Worm (Caenorhabditis elegans) whole organism, midembryonic: ENCODE data around the gene C16C4.17.

Experiments used
- T22C8.4 ChIP-seq: fragments of 200-800 bp; sonication (Bioruptor generic); IDR thresholded peaks from 2 replicates; pipeline ENCODE4 v1.3.6; 2022; ENCODE audit warnings: missing genetic modification characterization, missing compliant biosample characterization
- cog-1 ChIP-seq: sonication (generic microtip); optimal IDR thresholded peaks from 2 replicates; lab custom pipeline; 2016; ENCODE audit warnings: missing genetic modification characterization, missing compliant biosample characterization
- flt-1 ChIP-seq: fragments of 200-800 bp; sonication (Bioruptor generic); IDR thresholded peaks from 2 replicates; pipeline ENCODE4 v1.3.6; 2022; ENCODE audit warnings: missing genetic modification characterization, missing compliant biosample characterization
- klf-2 ChIP-seq: fragments of 200-800 bp; sonication (Bioruptor generic); conservative IDR thresholded peaks from 2 replicates; pipeline ENCODE4 v1.3.6; 2022; ENCODE audit warnings: missing genetic modification reagents, missing genetic modification characterization, missing compliant biosample characterization
- med-1 ChIP-seq: sonication (generic microtip); optimal IDR thresholded peaks from 2 replicates; lab custom pipeline; 2017; ENCODE audit warnings: missing genetic modification characterization, mild to moderate bottlenecking, missing compliant biosample characterization, antibody characterized with exemption, missing genetic modification reagents; ENCODE audit not compliant: insufficient read depth
- ztf-23 ChIP-seq: fragments of 200-800 bp; sonication (Bioruptor generic); IDR thresholded peaks from 2 replicates; pipeline ENCODE4 v1.3.6; 2022; ENCODE audit warnings: missing genetic modification reagents, missing genetic modification characterization, missing compliant biosample characterization
- ztf-29 ChIP-seq: fragments of 200-800 bp; sonication (Bioruptor generic); IDR thresholded peaks from 2 replicates; pipeline ENCODE4 v1.3.6; 2022; ENCODE audit warnings: missing genetic modification reagents, missing genetic modification characterization, missing compliant biosample characterization

- TF ChIP-seq klf-2 (GFP tag; lab: Robert Waterston, UW): no peak
- TF ChIP-seq T22C8.4 (GFP tag; lab: Robert Waterston, UW): no peak
- no peak for TF ChIP-seq ztf-29 (GFP tag; lab: Robert Waterston, UW)
- TF ChIP-seq flt-1 (GFP tag; lab: Robert Waterston, UW): no peak
- TF ChIP-seq cog-1 (tag; lab: Kevin White, UChicago): no peak
- no peak for TF ChIP-seq ztf-23
- TF ChIP-seq med-1 (GFP tag; lab: Kevin White, UChicago): no peak
Measured at ce11 chrII:1851716-1852115, 12.7 kb upstream of the C16C4.17 start.
